Worm (Caenorhabditis elegans) whole organism, L3 larva: ENCODE measurements around the gene K07D4.6.

Experiments used
- eor-1 ChIP-seq, 2 experiments: fragments of 150-350 bp; optimal IDR thresholded peaks; 2 replicates each; lab custom pipeline; 2014 to 2018; ENCODE audit warnings: missing biosample characterization in 2 of 2, missing genetic modification characterization in 2 of 2
- nhr-12 ChIP-seq: fragments of 150-350 bp; optimal IDR thresholded peaks from 2 replicates; lab custom pipeline; 2014; ENCODE audit warnings: missing biosample characterization, missing genetic modification characterization

ce11 chrII:4044349-4044748, 25.8 kb upstream of the K07D4.6 start, which contains the start of gene rpn-11:
- TF ChIP-seq eor-1 (tag; optimal IDR thresholded peaks at IDR 0.05; lab: Kevin White, UChicago): no peak
- no peak for TF ChIP-seq nhr-12 (tag; lab: Kevin White, UChicago)
